Fruit fly (Drosophila melanogaster) S2 (cell line): ENCODE results near the gene Muted.

ENCODE experiments used
- CG8478 ChIP-seq: fragments of >200 bp; optimal IDR thresholded peaks from 2 replicates; lab custom pipeline; 2018
- CTCF ChIP-seq, 2 experiments: fragments of >200 bp; optimal IDR thresholded peaks; 2 replicates each; lab custom pipeline; 2018

The Muted gene

DNA sequence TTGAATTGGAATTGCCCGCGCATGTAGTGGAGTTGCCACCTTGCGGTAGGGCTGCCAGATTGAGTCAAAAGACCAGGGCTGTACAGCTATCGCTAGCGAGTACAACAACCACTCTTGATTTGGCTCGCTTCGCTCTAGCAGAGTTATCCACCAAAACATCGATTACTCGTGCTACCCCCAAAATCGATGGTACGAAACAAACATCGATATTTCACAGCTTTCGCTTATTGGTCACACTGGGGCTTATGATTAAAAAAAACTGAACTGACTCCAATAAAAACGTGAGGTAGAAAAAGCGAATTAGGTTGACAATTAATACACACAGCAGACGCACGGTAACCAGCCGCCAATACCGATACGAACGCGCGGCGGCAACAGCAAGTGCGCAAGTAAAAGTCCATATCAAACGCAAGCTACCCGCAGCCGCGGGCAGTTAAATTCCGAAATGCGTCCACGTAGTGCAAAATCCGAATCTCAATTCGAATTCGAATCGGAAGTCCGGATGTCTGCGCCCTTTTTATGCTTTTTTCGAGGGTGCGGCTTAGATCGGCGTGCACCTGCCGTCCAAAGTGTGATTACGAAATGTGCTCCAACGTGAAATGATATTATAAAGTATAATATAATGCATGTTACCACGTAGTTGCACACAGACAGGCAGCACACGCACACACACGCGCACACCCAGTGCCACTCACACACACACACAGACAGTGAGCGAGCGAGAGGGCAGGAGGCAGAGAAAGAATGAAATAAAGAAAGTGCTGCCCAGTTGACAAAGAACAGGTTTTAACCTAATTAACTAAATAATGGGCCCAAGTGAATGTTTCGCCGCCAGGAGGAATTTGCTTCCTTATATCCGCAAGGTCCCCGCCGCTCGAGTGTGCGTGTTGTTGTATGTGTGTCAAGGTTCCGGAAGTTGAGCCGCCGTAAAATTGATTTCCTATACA, 5.7 kb upstream of the Muted start, which contains the start of gene Sar1:
Gene Sar1 (plus strand): TSS at position 222 of the 947 bp plus-strand sequence.
- TF ChIP-seq CG8478 (lab: Kevin White, UChicago) (no peak), CTCF (optimal IDR thresholded peaks at IDR 0.05; lab: Kevin White, UChicago) (peak; percentile 72 to 77)

DNA sequence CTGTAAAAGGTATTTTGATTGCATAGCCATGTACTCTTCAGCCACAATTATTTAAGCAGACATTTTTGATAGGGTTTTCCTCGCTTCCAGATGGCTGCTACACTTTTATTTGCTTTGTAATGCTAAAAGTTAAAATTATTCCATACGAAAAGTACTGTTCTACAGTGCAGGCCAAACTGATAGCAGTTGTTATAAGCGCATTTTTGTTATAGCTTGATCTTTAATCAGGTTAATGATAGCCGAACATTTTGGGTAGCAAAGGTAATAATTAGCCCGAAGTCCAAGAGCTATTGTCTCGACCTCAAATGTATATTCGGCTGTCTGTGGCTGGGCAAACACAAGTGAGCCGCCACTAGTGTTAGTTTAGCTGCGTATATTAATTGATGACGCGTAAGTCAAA, 4.5 kb upstream of the Muted start:
- TF ChIP-seq CTCF (optimal IDR thresholded peaks at IDR 0.05; lab: Kevin White, UChicago) (no peak), CG8478 (lab: Kevin White, UChicago) (no peak)

DNA sequence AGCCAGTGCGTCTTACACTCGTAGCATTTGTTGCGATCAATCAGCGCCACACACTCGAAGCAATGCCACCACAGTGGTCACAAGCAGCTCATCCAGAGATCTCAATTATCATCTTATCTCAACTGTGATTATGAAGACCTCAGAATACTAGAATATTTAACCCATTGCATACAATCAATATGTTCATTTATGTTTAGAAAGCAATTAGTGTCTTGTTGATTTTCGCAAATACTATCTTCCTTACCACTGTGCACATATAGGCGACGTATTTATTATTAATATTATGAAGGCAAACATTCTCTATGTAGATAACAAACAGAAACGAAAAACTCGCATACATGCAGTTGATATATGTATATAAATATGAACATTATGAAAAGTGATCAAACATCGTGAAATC, 3.6 kb upstream of the Muted start:
- TF ChIP-seq CTCF (optimal IDR thresholded peaks at IDR 0.05; lab: Kevin White, UChicago), result no peak
- no peak for TF ChIP-seq CG8478 (lab: Kevin White, UChicago)

DNA sequence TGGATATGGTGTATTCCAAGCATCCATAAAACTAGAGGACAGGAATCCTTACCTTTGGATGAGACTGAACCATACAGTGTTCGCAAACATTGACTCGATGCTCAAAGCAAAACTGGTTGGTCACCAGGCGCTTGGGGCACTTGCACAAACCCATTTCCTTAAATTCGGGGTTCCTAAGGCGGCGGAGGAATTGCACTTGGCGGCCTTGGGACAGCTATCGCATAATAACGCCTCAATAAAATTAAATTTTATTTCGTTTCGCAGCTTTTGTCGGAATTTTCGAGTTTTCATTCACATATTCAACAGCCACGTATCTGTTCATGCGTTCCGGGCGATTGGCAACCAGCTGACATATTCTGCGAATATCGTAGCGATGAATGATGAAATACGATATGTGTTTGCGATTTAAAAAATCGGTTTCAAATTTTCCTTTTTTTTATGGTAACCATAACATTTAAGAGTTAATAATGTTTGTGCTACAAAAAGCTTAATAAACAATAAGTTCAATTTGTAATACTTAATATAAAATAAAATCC, 3.3 kb downstream of the Muted start, which contains the start of gene CG5382:
Gene CG5382 (minus strand): TSS at position 324 of the 536 bp plus-strand sequence.
- TF ChIP-seq CTCF (optimal IDR thresholded peaks at IDR 0.05; lab: Kevin White, UChicago) (no peak), CG8478 (lab: Kevin White, UChicago) (no peak)

DNA sequence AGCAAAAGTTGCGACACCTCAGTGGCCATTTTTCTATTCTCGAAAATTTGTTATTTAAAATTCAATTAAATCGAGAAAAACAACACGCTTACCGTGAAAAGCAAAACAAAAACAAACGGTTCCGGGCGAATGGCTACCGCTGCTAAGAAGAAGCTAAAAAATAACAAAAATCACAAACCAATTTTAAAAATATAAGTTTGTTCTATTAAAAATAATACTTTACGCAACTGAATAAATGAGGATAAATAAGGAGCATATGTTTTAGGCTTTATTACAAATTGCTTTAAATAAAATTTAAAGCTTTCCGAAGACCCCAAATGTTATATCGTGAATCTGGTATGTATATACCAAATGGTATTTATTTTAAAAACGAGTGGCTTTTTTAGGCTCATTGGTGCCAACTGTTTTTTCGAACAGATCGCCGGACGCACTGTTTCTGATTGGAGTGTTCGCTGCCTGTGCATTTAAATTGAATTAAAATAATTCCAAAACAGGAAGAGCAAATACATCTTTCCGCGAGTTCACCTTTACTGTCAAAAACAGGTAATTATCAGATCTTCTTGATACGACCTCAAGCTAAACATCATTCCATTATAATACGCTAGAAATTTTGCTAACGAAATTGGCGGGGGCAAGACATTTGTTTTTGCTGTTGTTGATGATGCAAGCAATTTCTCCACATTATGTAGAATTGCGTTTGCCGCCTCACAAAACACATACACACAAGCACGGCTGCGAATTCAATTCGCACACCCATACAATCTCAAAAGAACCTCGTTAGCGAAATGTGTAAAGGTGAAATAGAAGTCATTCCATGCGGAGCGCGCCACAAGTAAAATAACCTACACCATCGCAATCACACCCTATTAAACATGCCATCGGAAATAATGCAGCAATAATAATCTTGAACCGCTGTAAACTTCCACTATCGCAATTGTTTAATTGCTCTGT, 5.0 kb downstream of the Muted start, which contains the start of the genes Polr3F and PyK:
Gene Polr3F (minus strand): TSS at position 248 of the 951 bp plus-strand sequence.
Gene PyK (plus strand): TSS at position 411 of the 951 bp plus-strand sequence.
- TF ChIP-seq CG8478 (lab: Kevin White, UChicago) (no peak), CTCF (optimal IDR thresholded peaks at IDR 0.05; lab: Kevin White, UChicago) (no peak)

DNA sequence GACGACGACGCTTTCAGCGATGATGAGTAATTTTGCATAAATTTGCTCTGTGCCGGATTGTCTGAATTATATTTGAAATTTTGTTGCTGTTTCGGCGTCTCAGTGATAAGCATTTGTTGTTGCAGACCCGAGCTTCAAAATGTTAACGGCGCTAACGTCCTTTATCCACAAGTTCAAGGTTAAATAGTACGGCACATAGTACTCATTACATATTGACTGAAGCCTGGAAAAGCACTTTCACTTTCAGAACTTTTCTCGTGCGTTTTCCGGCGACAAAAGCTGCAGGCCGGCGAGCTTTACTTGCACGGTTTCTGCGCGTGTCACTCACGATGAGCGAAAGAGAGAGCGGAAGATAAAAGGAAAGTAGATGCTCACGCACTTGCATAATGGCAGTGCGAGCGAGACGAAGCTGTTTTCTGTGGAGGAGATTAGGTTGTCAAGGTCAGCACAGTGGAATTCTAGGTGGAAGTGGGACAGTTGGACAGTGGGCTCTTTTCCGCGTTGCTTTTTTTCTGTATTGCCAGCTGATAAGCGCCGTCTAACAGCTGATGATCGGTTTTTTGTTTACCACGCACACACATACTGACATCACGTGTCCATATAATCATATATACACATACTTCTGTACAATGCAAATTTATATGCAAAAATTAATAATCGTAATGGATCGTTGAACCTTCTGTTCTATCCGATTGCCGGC, 5.8 kb downstream of the Muted start:
- TF ChIP-seq CG8478 (lab: Kevin White, UChicago) (no peak), CTCF (optimal IDR thresholded peaks at IDR 0.05; lab: Kevin White, UChicago) (no peak)

DNA sequence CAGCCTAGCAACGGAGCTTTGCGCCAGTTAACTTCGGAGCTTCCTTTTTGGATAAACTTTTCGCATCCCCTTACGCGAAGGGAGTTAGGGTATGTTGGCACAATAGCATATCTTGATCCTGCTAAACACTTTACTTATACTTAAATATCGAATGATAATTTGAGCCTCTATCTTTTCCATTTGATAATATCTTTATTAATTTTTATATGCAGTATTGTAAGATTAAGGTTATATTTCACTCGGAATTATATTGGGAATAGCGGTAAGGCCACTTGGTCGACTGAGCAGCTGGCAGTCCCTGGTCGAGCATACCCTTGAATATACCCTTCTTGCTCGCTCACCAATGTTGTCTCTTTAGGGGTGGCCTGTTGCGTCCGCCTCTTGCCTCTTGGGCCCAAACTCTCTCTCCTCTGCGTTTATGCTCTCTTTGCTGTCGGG, 6.4 kb downstream of the Muted start:
- no peak for TF ChIP-seq CG8478 (lab: Kevin White, UChicago)
- TF ChIP-seq CTCF (optimal IDR thresholded peaks at IDR 0.05; lab: Kevin White, UChicago), result no peak

DNA sequence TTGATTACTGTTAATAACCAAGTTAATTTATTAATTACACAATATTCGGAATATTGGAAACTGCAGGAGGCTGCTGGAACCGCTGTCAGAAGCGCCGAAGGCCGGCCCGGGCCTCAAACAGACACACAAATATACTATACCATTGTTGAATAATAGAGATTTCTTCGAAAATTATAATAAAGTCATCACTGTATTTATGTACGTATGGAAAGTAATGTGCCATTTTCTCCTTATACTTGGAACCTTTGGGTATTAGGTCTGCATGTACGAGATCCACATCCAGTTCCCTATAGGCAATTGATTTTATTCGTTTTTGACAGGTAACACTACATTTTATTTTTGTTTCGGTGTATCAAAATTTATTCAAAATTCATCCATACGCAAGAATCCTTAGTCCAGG, 10.1 kb downstream of the Muted start, which contains the start of gene CG7069:
Gene CG7069 (plus strand): TSS at position 301 of the 400 bp plus-strand sequence.
- no peak for TF ChIP-seq CG8478 (lab: Kevin White, UChicago)
- no peak for TF ChIP-seq CTCF (optimal IDR thresholded peaks at IDR 0.05; lab: Kevin White, UChicago)

DNA sequence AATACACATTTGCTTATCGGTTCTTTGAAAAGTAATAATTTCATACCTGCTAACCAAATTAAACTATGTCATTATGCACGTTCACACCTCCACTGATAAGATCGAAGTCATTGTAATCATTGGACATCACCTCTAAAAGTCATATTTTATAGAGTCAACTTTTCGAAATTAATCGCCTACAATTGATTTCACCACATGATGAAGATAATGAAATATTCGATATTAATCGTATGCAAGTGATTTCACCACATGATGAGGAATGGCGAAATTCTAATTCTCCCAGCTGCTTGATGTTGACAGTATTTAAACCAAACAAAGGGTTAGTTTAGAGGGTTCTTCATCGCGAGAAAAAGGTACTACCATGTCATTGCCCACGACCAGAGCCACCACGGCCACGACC, 13.3 kb downstream of the Muted start, which contains the start of gene CG18596:
Gene CG18596 (plus strand): TSS at position 250 of the 400 bp plus-strand sequence.
- TF ChIP-seq CG8478 (lab: Kevin White, UChicago), result no peak
- no peak for TF ChIP-seq CTCF (optimal IDR thresholded peaks at IDR 0.05; lab: Kevin White, UChicago)

DNA sequence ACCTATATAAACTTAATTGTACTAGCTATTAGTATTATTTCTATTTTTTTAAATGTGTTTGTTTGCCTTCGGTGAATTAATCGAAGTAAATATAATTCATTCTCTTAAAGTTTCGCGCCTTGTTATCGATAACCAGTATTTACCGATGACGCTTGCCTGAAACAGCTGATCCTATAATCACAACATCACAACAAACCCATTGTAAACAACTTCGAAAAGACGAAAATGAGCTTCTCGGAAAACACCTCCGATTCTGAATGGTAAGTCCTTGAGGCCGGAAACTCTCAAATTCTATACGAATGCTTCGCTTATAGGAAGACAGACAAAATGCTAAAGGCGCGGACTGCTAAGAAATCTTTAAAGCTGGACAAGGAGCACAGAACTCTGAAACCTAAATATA, 17.5 kb downstream of the Muted start, which contains the start of gene CG34149:
Gene CG34149 (plus strand): TSS at position 187 of the 400 bp plus-strand sequence.
- TF ChIP-seq CTCF (optimal IDR thresholded peaks at IDR 0.05; lab: Kevin White, UChicago), result no peak
- no peak for TF ChIP-seq CG8478 (lab: Kevin White, UChicago)

DNA sequence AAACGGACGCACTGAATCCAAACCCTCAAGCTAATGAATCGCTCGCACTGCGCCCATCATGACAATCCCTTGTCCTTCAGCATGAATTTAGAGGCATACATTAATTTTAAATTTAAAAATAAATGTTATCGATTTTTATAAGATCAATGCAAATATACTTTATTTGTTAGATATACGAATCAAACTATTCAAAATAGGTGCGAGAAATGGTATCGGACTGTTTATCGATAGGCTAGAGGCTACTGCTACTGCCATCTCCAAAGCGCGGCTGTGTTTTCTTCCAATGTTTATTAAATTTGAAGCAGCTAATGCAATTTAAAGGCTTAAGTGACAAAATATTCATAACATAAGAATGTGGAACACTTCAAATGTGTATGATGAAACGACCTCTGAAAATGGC, 18.7 kb downstream of the Muted start, which contains the start of gene CG43342:
Gene CG43342 (plus strand): TSS at position 264 of the 400 bp plus-strand sequence.
- TF ChIP-seq CTCF (optimal IDR thresholded peaks at IDR 0.05; lab: Kevin White, UChicago), result no peak
- no peak for TF ChIP-seq CG8478 (lab: Kevin White, UChicago)

DNA sequence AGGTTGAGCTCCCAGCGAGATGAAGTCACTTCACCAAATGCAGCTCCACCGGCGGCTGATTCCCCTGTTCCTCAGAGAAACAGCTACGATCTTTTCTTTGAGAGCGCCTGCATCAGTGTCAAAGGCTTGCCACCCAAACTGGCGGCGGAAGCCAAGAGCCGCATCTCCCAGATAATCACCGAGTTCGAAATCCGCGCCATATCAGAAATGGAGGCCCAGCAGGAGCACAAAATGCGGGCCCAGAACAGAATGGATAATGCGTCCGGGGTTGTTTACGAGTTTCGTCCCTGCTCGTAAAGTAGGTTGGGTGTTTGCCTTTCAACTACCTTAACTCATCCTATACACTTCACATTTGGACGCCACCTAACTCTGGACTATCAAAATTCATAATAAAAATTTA, 19.3 kb downstream of the Muted start, which contains the start of gene Gpdh3:
Gene Gpdh3 (plus strand): TSS at position 301 of the 400 bp plus-strand sequence.
- no peak for TF ChIP-seq CG8478 (lab: Kevin White, UChicago)
- no peak for TF ChIP-seq CTCF (optimal IDR thresholded peaks at IDR 0.05; lab: Kevin White, UChicago)

DNA sequence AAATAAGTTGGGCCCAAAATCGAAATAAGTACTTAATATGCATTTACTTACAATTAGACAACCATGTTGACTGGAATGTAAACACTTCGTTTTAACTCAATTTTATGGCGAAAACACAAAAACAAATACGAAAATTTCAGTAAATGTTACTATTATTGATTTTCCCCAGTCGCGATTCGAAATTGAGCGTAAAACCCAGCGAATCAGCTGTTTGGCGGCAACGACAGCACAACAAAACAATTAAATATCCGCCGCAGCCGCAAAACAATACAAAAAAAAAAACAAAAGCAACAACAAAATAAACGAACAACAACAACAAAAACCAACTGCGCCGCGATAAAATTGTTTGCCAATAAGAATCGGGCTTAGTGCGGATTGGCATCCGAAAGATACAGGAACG, 27.2 kb downstream of the Muted start, which contains the start of the genes CAH8 and CG7059:
Gene CAH8 (minus strand): TSS at position 101 of the 400 bp plus-strand sequence.
Gene CG7059 (plus strand): TSS at position 167 of the 400 bp plus-strand sequence.
- TF ChIP-seq CG8478 (lab: Kevin White, UChicago) (no peak), CTCF (optimal IDR thresholded peaks at IDR 0.05; lab: Kevin White, UChicago) (no peak)
